Fruit fly (Drosophila melanogaster) whole organism, embryonic: ENCODE measurements around the gene Dr.

Source experiments
- CG10274 ChIP-seq: fragments of 200-800 bp; sonication (Bioruptor generic); optimal IDR thresholded peaks from 3 replicates; lab custom pipeline; 2017; ENCODE audit warnings: missing biosample characterization, mild to moderate bottlenecking, missing genetic modification characterization
- CG12071 ChIP-seq: fragments of 200-800 bp; sonication (Bioruptor generic); optimal IDR thresholded peaks from 3 replicates; lab custom pipeline; 2018; ENCODE audit warnings: missing biosample characterization, mild to moderate bottlenecking, missing genetic modification characterization
- CG1233 ChIP-seq: fragments of 200-800 bp; sonication (Bioruptor generic); optimal IDR thresholded peaks from 4 replicates; lab custom pipeline; 2018; ENCODE audit warnings: missing biosample characterization, mild to moderate bottlenecking, missing genetic modification characterization
- CG12744 ChIP-seq: fragments of 200-800 bp; sonication (Bioruptor generic); optimal IDR thresholded peaks from 2 replicates; lab custom pipeline; 2016; ENCODE audit warnings: missing biosample characterization, missing genetic modification characterization
- CG13287 ChIP-seq: fragments of 200-800 bp; sonication (Bioruptor generic); IDR thresholded peaks from 2 replicates; pipeline ENCODE4 v1.3.6; 2022; ENCODE audit warnings: missing biosample characterization, missing genetic modification characterization; ENCODE audit not compliant: partially characterized antibody
- CG13775 ChIP-seq: fragments of 200-800 bp; sonication (Bioruptor generic); optimal IDR thresholded peaks from 3 replicates; lab custom pipeline; 2017; ENCODE audit warnings: missing biosample characterization, mild to moderate bottlenecking, missing genetic modification characterization
- CG16779 ChIP-seq: fragments of 200-800 bp; sonication (Bioruptor generic); IDR thresholded peaks from 2 replicates; pipeline ENCODE4 v1.3.6; 2022; ENCODE audit warnings: missing biosample characterization, missing genetic modification characterization
- CG16813 ChIP-seq: fragments of 200-800 bp; sonication (Bioruptor generic); IDR thresholded peaks from 3 replicates; pipeline ENCODE4 v1.3.6; 2022; ENCODE audit warnings: missing biosample characterization, missing genetic modification characterization; ENCODE audit not compliant: partially characterized antibody
- CG2202 ChIP-seq: fragments of 200-800 bp; sonication (Bioruptor generic); optimal IDR thresholded peaks from 2 replicates; lab custom pipeline; 2018; ENCODE audit warnings: missing biosample characterization, mild to moderate bottlenecking, missing genetic modification characterization
- CG31441 ChIP-seq: fragments of 200-800 bp; sonication (Bioruptor generic); IDR thresholded peaks from 2 replicates; pipeline ENCODE4 v1.3.6; 2022; ENCODE audit warnings: missing biosample characterization, missing genetic modification characterization
- CG32772 ChIP-seq: fragments of 200-800 bp; sonication (Bioruptor generic); IDR thresholded peaks from 2 replicates; pipeline ENCODE4 v1.3.6; 2022; ENCODE audit warnings: missing biosample characterization, missing genetic modification characterization
- CG33213 ChIP-seq: fragments of 200-800 bp; sonication (Bioruptor generic); optimal IDR thresholded peaks from 3 replicates; lab custom pipeline; 2016; ENCODE audit warnings: missing biosample characterization, missing genetic modification characterization
- CG33557 ChIP-seq: fragments of 200-800 bp; sonication (Bioruptor generic); optimal IDR thresholded peaks from 2 replicates; lab custom pipeline; 2019; ENCODE audit warnings: missing biosample characterization, mild to moderate bottlenecking, missing genetic modification characterization, moderate library complexity
- CG6765 ChIP-seq: fragments of 200-800 bp; sonication (Bioruptor generic); optimal IDR thresholded peaks from 3 replicates; lab custom pipeline; 2017; ENCODE audit warnings: missing biosample characterization, mild to moderate bottlenecking, missing genetic modification characterization
- CG8388 ChIP-seq: fragments of 200-800 bp; sonication (Bioruptor generic); optimal IDR thresholded peaks from 2 replicates; lab custom pipeline; 2019; ENCODE audit warnings: missing biosample characterization, mild to moderate bottlenecking, missing genetic modification characterization, moderate library complexity
- CG8924 ChIP-seq: fragments of 200-800 bp; optimal IDR thresholded peaks from 3 replicates; lab custom pipeline; 2019; ENCODE audit warnings: missing biosample characterization, mild to moderate bottlenecking, missing genetic modification characterization, moderate library complexity
- CG9727 ChIP-seq: fragments of 200-800 bp; sonication (Bioruptor generic); optimal IDR thresholded peaks from 3 replicates; lab custom pipeline; 2017; ENCODE audit warnings: missing biosample characterization, mild to moderate bottlenecking, missing genetic modification characterization
- Chrac-16 ChIP-seq: fragments of 200-800 bp; sonication (Bioruptor generic); optimal IDR thresholded peaks from 3 replicates; lab custom pipeline; 2016; ENCODE audit warnings: missing biosample characterization, missing genetic modification characterization
- CoRest ChIP-seq: fragments of 200-800 bp; sonication (Bioruptor generic); optimal IDR thresholded peaks from 3 replicates; lab custom pipeline; 2018; ENCODE audit warnings: missing biosample characterization, mild to moderate bottlenecking, missing genetic modification characterization, moderate library complexity
- D ChIP-seq, 2 experiments: fragments of 200-800 bp in 1 of 2; fragments of >200 bp in 1 of 2; sonication (Bioruptor generic) in 1 of 2; optimal IDR thresholded peaks; 2 replicates in 1 of 2; 3 replicates in 1 of 2; lab custom pipeline; 2017; ENCODE audit warnings: mild to moderate bottlenecking in 1 of 2, missing biosample characterization in 1 of 2, missing genetic modification characterization in 1 of 2, missing genetic modification reagents in 1 of 2
- Dek ChIP-seq: fragments of 200-800 bp; sonication (Bioruptor generic); optimal IDR thresholded peaks from 3 replicates; lab custom pipeline; 2019; ENCODE audit warnings: missing biosample characterization, mild to moderate bottlenecking, missing genetic modification characterization, moderate library complexity
- Fer3 ChIP-seq: fragments of 200-800 bp; sonication (Bioruptor generic); optimal IDR thresholded peaks from 2 replicates; lab custom pipeline; 2018; ENCODE audit warnings: missing biosample characterization, mild to moderate bottlenecking, missing genetic modification characterization, moderate library complexity
- Hsf ChIP-seq: fragments of 200-800 bp; sonication (Bioruptor generic); optimal IDR thresholded peaks from 3 replicates; lab custom pipeline; 2016; ENCODE audit warnings: missing biosample characterization, missing genetic modification characterization
- Jarid2 ChIP-seq: fragments of 200-800 bp; sonication (Bioruptor generic); optimal IDR thresholded peaks from 3 replicates; lab custom pipeline; 2017; ENCODE audit warnings: mild to moderate bottlenecking, missing biosample characterization, missing genetic modification reagents, missing genetic modification characterization
- Mes4 ChIP-seq: fragments of 200-800 bp; sonication (Bioruptor generic); optimal IDR thresholded peaks from 2 replicates; lab custom pipeline; 2016; ENCODE audit warnings: missing biosample characterization, missing genetic modification characterization
- NFAT ChIP-seq: fragments of 200-800 bp; sonication (Bioruptor generic); IDR thresholded peaks from 2 replicates; pipeline ENCODE4 v1.3.6; 2022; ENCODE audit warnings: missing biosample characterization, missing genetic modification characterization
- Nf-YB ChIP-seq: fragments of 200-800 bp; sonication (Bioruptor generic); optimal IDR thresholded peaks from 3 replicates; lab custom pipeline; 2019; ENCODE audit warnings: missing biosample characterization, mild to moderate bottlenecking, missing genetic modification characterization, moderate library complexity
- Usf ChIP-seq: fragments of 200-800 bp; sonication (Bioruptor generic); optimal IDR thresholded peaks from 2 replicates; lab custom pipeline; 2017; ENCODE audit warnings: missing genotype, missing biosample characterization, missing genetic modification characterization
- ac ChIP-seq: fragments of 200-800 bp; sonication (Bioruptor generic); optimal IDR thresholded peaks from 3 replicates; lab custom pipeline; 2017; ENCODE audit warnings: missing biosample characterization, mild to moderate bottlenecking, missing genetic modification characterization
- ara ChIP-seq: fragments of 200-800 bp; sonication (Bioruptor generic); IDR thresholded peaks from 2 replicates; pipeline ENCODE4 v1.3.6; 2022; ENCODE audit warnings: missing biosample characterization, missing genetic modification characterization
- btn ChIP-seq: fragments of 200-800 bp; sonication (Bioruptor generic); optimal IDR thresholded peaks from 2 replicates; lab custom pipeline; 2016; ENCODE audit warnings: missing biosample characterization, missing genetic modification characterization
- chif ChIP-seq, 2 experiments: fragments of 200-800 bp; sonication (Bioruptor generic); optimal IDR thresholded peaks; 3 replicates each; lab custom pipeline; 2016; ENCODE audit warnings: missing biosample characterization in 2 of 2, missing genetic modification characterization in 2 of 2
- ci ChIP-seq: fragments of 200-800 bp; sonication (Bioruptor generic); IDR thresholded peaks from 3 replicates; pipeline ENCODE4 v1.3.6; 2022; ENCODE audit warnings: missing biosample characterization, missing genetic modification characterization
- corto ChIP-seq: fragments of 200-800 bp; sonication (Bioruptor generic); optimal IDR thresholded peaks from 2 replicates; lab custom pipeline; 2016; ENCODE audit warnings: missing biosample characterization, mild to moderate bottlenecking, missing genetic modification characterization, moderate library complexity
- crol ChIP-seq: fragments of 200-800 bp; sonication (Bioruptor generic); IDR thresholded peaks from 2 replicates; pipeline ENCODE4 v1.3.6; 2022; ENCODE audit warnings: missing biosample characterization, missing genetic modification characterization
- gce ChIP-seq: fragments of 200-800 bp; sonication (Bioruptor generic); IDR thresholded peaks from 3 replicates; pipeline ENCODE4 v1.3.6; 2022; ENCODE audit warnings: missing biosample characterization, missing genetic modification characterization
- gem ChIP-seq: fragments of 200-800 bp; sonication (Bioruptor generic); optimal IDR thresholded peaks from 2 replicates; lab custom pipeline; 2019; ENCODE audit warnings: missing biosample characterization, mild to moderate bottlenecking, missing genetic modification characterization, moderate library complexity
- kni ChIP-seq: fragments of 200-800 bp; sonication (Bioruptor generic); optimal IDR thresholded peaks from 3 replicates; lab custom pipeline; 2017; ENCODE audit warnings: mild to moderate bottlenecking, missing biosample characterization, missing genetic modification reagents, missing genetic modification characterization
- phol ChIP-seq: fragments of 200-800 bp; sonication (Bioruptor generic); optimal IDR thresholded peaks from 3 replicates; lab custom pipeline; 2018; ENCODE audit warnings: missing biosample characterization, mild to moderate bottlenecking, missing genetic modification characterization, moderate library complexity
- prd ChIP-seq, 3 experiments: fragments of >200 bp in 2 of 3; fragments of 200-800 bp in 1 of 3; sonication (Bioruptor generic) in 1 of 3; optimal IDR thresholded peaks in 2 of 3; IDR thresholded peaks in 1 of 3; 2 replicates in 2 of 3; 3 replicates in 1 of 3; pipeline versions ENCODE4 v1.3.6 to Lab custom; 2017 to 2022; ENCODE audit warnings: missing biosample characterization in 1 of 3, missing genetic modification characterization in 1 of 3
- sens ChIP-seq: fragments of 200-800 bp; sonication (Bioruptor generic); peaks from one replicate; lab custom pipeline; 2016; ENCODE audit warnings: missing biosample characterization, missing genetic modification characterization
- tll ChIP-seq, 2 experiments: fragments of 200-800 bp in 1 of 2; fragments of >200 bp in 1 of 2; sonication (Bioruptor generic) in 1 of 2; optimal IDR thresholded peaks; 2 replicates each; lab custom pipeline; 2017 to 2019; ENCODE audit warnings: missing biosample characterization in 2 of 2, missing genetic modification characterization in 2 of 2, mild to moderate bottlenecking in 1 of 2, moderate library complexity in 1 of 2
- trem ChIP-seq: fragments of 200-800 bp; optimal IDR thresholded peaks from 3 replicates; lab custom pipeline; 2019; ENCODE audit warnings: missing biosample characterization, mild to moderate bottlenecking, missing genetic modification characterization, moderate library complexity
- usp ChIP-seq: fragments of >200 bp; optimal IDR thresholded peaks from 2 replicates; lab custom pipeline; 2017; ENCODE audit warnings: missing biosample characterization, missing genetic modification characterization
- vfl ChIP-seq: fragments of 200-800 bp; sonication (Bioruptor generic); optimal IDR thresholded peaks from 2 replicates; lab custom pipeline; 2016; ENCODE audit warnings: missing biosample characterization, missing genetic modification characterization
- zen ChIP-seq: fragments of 200-800 bp; sonication (Bioruptor generic); optimal IDR thresholded peaks from 3 replicates; lab custom pipeline; 2018; ENCODE audit warnings: missing biosample characterization, mild to moderate bottlenecking, missing genetic modification characterization, moderate library complexity

The Dr gene

dm6 chr3R:29540948-29541741 lies 15.0 kb upstream of the Dr start (continued):
- peak; percentile 1 for TF ChIP-seq Jarid2
- TF ChIP-seq CG9727 (GFP tag; lab: Kevin White, UChicago) = peak; percentile 71
- TF ChIP-seq chif (GFP tag; optimal IDR thresholded peaks at IDR 0.05; lab: Kevin White, UChicago) = peak in 1 of 2 experiments; percentile 17
- TF ChIP-seq CG12744 (GFP tag; lab: Kevin White, UChicago) = no peak
- TF ChIP-seq corto (GFP tag; lab: Kevin White, UChicago) = no peak
- peak; percentile 20 for TF ChIP-seq CG13775 (GFP tag; lab: Kevin White, UChicago)
- no peak for TF ChIP-seq CG16779
- no peak for TF ChIP-seq CG1233 (GFP tag; lab: Kevin White, UChicago)
- 0 out of 2 replicates have a peak, but pooled peaks have one; percentile 41 for TF ChIP-seq ara (GFP tag; lab: Robert Waterston, UW)
- TF ChIP-seq CG33213 = no peak
- no peak for TF ChIP-seq CG10274
- peak; percentile 18 for TF ChIP-seq Hsf (GFP tag; lab: Kevin White, UChicago)
- TF ChIP-seq trem (tag; lab: Kevin White, UChicago) = peak; percentile 37
- peak; percentile 94 for TF ChIP-seq sens (GFP tag; lab: Kevin White, UChicago)
- no peak for TF ChIP-seq vfl
- no peak for TF ChIP-seq CG12071 (GFP tag; lab: Kevin White, UChicago)
- peak; percentile 54 for TF ChIP-seq CG31441
- no peak for TF ChIP-seq NFAT (GFP tag; lab: Robert Waterston, UW)
- peak; percentile 49 for TF ChIP-seq gem
- no peak for TF ChIP-seq ci
- TF ChIP-seq CG13287 = no peak
- peak; percentile 39 for TF ChIP-seq phol (tag; lab: Kevin White, UChicago)
- no peak for TF ChIP-seq usp (GFP tag; lab: Kevin White, UChicago)
- TF ChIP-seq CG2202 = peak; percentile 20
- no peak for TF ChIP-seq Fer3 (tag; lab: Kevin White, UChicago)
- TF ChIP-seq Chrac-16 (GFP tag; lab: Kevin White, UChicago) = peak; percentile 16
- peak; percentile 23 for TF ChIP-seq CG33557 (GFP tag; lab: Kevin White, UChicago)
- no peak for TF ChIP-seq CG32772 (GFP tag; lab: Robert Waterston, UW)
- TF ChIP-seq CG8388 (GFP tag; lab: Kevin White, UChicago) = peak; percentile 15
- peak; percentile 40 for TF ChIP-seq ac (GFP tag; lab: Kevin White, UChicago)

- TF ChIP-seq prd (optimal IDR thresholded peaks at IDR 0.05; lab: Kevin White, UChicago) (no peak), prd (GFP tag; IDR thresholded peaks at IDR 0.05; lab: Robert Waterston, UW) (0 out of 3 replicates have a peak, but pooled peaks have one; percentile 12), D (optimal IDR thresholded peaks at IDR 0.05; lab: Kevin White, UChicago) (peak; percentile 96), D (GFP tag; optimal IDR thresholded peaks at IDR 0.05; lab: Kevin White, UChicago) (no peak), tll (GFP tag; optimal IDR thresholded peaks at IDR 0.05; lab: Kevin White, UChicago) (peak in 1 of 2 experiments; percentile 37), CG8924 (tag; lab: Kevin White, UChicago) (no peak), zen (peak; percentile 69)
- TF ChIP-seq, all 482 proteins: peak for 4
Observed at dm6 chr3R:29545163-29545562, 11.0 kb upstream of the Dr start.

dm6 chr3R:29546418-29546817 lies 9.8 kb upstream of the Dr start:
- TF ChIP-seq Nf-YB = no peak
- peak in 1 of 2 experiments; percentile 96 for TF ChIP-seq tll (GFP tag; optimal IDR thresholded peaks at IDR 0.05; lab: Kevin White, UChicago)
- no peak for TF ChIP-seq prd (optimal IDR thresholded peaks at IDR 0.05; lab: Kevin White, UChicago)
- TF ChIP-seq prd (GFP tag; IDR thresholded peaks at IDR 0.05; lab: Robert Waterston, UW) = no peak
- TF ChIP-seq btn (GFP tag; lab: Kevin White, UChicago) = no peak
- TF ChIP-seq kni (GFP tag; lab: Kevin White, UChicago) = no peak
- TF ChIP-seq Usf = no peak
- TF ChIP-seq CG6765 (GFP tag; lab: Kevin White, UChicago) = no peak
- no peak for TF ChIP-seq CoRest (tag; lab: Kevin White, UChicago)
- TF ChIP-seq Mes4 = no peak
- no peak for TF ChIP-seq CG16813 (GFP tag; lab: Robert Waterston, UW)
- no peak for TF ChIP-seq gce (GFP tag; lab: Robert Waterston, UW)
- TF ChIP-seq Dek (tag; lab: Kevin White, UChicago) = no peak
- TF ChIP-seq crol (GFP tag; lab: Robert Waterston, UW) = no peak
